Worm (Caenorhabditis elegans) whole organism, early embryonic: ENCODE data around the gene anp-1.

ENCODE experiments used
- B0310.2 ChIP-seq: sonication (generic microtip); optimal IDR thresholded peaks from 2 replicates; lab custom pipeline; 2016; ENCODE audit warnings: mild to moderate bottlenecking, missing genetic modification characterization, missing compliant biosample characterization
- ama-1 ChIP-seq: fragments of 150-350 bp; optimal IDR thresholded peaks from 2 replicates; lab custom pipeline; 2014
- ceh-36 ChIP-seq: sonication (generic microtip); optimal IDR thresholded peaks from 2 replicates; lab custom pipeline; 2016; ENCODE audit warnings: missing genetic modification characterization, inconsistent platforms, missing compliant biosample characterization
- flt-1 ChIP-seq: fragments of 200-800 bp; sonication (Bioruptor generic); IDR thresholded peaks from 2 replicates; pipeline ENCODE4 v1.3.6; 2022; ENCODE audit warnings: missing genetic modification characterization, missing compliant biosample characterization
- hnd-1 ChIP-seq: sonication (generic microtip); optimal IDR thresholded peaks from 2 replicates; lab custom pipeline; 2016; ENCODE audit warnings: missing genetic modification characterization, missing compliant biosample characterization
- pes-1 ChIP-seq: fragments of 200-800 bp; sonication (Bioruptor generic); IDR thresholded peaks from 2 replicates; pipeline ENCODE4 v1.3.6; 2022; ENCODE audit warnings: missing genetic modification reagents, missing genetic modification characterization, missing compliant biosample characterization
- scrt-1 ChIP-seq: fragments of 200-800 bp; sonication (Bioruptor generic); IDR thresholded peaks from 2 replicates; pipeline ENCODE4 v1.3.6; 2022; ENCODE audit warnings: missing genetic modification characterization, missing compliant biosample characterization
- sea-1 ChIP-seq: fragments of 200-800 bp; sonication (Bioruptor generic); conservative IDR thresholded peaks from 2 replicates; pipeline ENCODE4 v1.3.6; 2022; ENCODE audit warnings: missing genetic modification characterization, missing compliant biosample characterization
- tbx-11 ChIP-seq: fragments of 200-800 bp; sonication (Bioruptor generic); IDR thresholded peaks from 2 replicates; pipeline ENCODE4 v1.3.6; 2022; ENCODE audit warnings: missing genetic modification characterization, missing compliant biosample characterization
- tbx-37 ChIP-seq: fragments of 200-800 bp; sonication (Bioruptor generic); conservative IDR thresholded peaks from 2 replicates; pipeline ENCODE4 v1.3.6; 2022; ENCODE audit warnings: missing genetic modification reagents, missing genetic modification characterization, missing compliant biosample characterization

ce11 chrV:12811810-12812209, 47.4 kb upstream of the anp-1 start:
- TF ChIP-seq hnd-1 (tag; lab: Kevin White, UChicago) (no peak), flt-1 (GFP tag; lab: Robert Waterston, UW) (no peak), pes-1 (GFP tag; lab: Robert Waterston, UW) (no peak), ceh-36 (tag; lab: Kevin White, UChicago) (no peak), ama-1 (no peak), tbx-37 (GFP tag; lab: Robert Waterston, UW) (no peak), sea-1 (GFP tag; lab: Robert Waterston, UW) (no peak), tbx-11 (GFP tag; lab: Robert Waterston, UW) (no peak), B0310.2 (no peak), scrt-1 (GFP tag; lab: Robert Waterston, UW) (no peak)
